Fruit fly (Drosophila melanogaster) ovary, adult (tissue): ENCODE measurements around the gene CG31869.

ENCODE experiments used
- CG17801 ChIP-seq: fragments of 200-800 bp; optimal IDR thresholded peaks from 2 replicates; lab custom pipeline; 2019; ENCODE audit warnings: missing biosample characterization, mild to moderate bottlenecking, missing genetic modification characterization, moderate library complexity; ENCODE audit not compliant: partially characterized antibody

Gene CG31869

dm6 chr2L:10800877-10801719 is at the start of gene CG31869:
CG31869 (minus strand) TSS chr2L:10801109.
- TF ChIP-seq CG17801 (GFP tag; lab: Kevin White, UChicago): no peak

dm6 chr2L:10850320-10850990 is 49.5 kb upstream of the CG31869 start, which contains the start of gene porin:
porin (minus strand) TSS chr2L:10850848.
- peak; percentile 37 for TF ChIP-seq CG17801 (GFP tag; lab: Kevin White, UChicago)

- peak; percentile 41 for TF ChIP-seq CG17801 (GFP tag; lab: Kevin White, UChicago)
Measured at dm6 chr2L:10849511-10850191, 48.7 kb upstream of the CG31869 start, which contains the start of gene SmydA-3. SmydA-3 (plus strand) TSS chr2L:10850141.

- TF ChIP-seq CG17801 (GFP tag; lab: Kevin White, UChicago): no peak
Measured at dm6 chr2L:10846944-10847343, 46.0 kb upstream of the CG31869 start, which contains the start of gene Porin2. Porin2 (minus strand) TSS chr2L:10847044.

dm6 chr2L:10845564-10845963 is 44.7 kb upstream of the CG31869 start, which contains the start of the genes CG17139 and CG17140:
CG17139 (minus strand) TSS chr2L:10845664.
CG17140 (minus strand) TSS chr2L:10845664.
- no peak for TF ChIP-seq CG17801 (GFP tag; lab: Kevin White, UChicago)

dm6 chr2L:10842326-10842725 is 41.4 kb upstream of the CG31869 start, which contains the start of gene CG6700:
CG6700 (minus strand) TSS chr2L:10842597.
- TF ChIP-seq CG17801 (GFP tag; lab: Kevin White, UChicago): peak; percentile 54

- TF ChIP-seq CG17801 (GFP tag; lab: Kevin White, UChicago): no peak
Measured at dm6 chr2L:10841619-10842018, 40.7 kb upstream of the CG31869 start.

- no peak for TF ChIP-seq CG17801 (GFP tag; lab: Kevin White, UChicago)
Measured at dm6 chr2L:10837491-10837890, 36.6 kb upstream of the CG31869 start, which contains the start of gene Nos. Nos (minus strand) TSS chr2L:10837511.

dm6 chr2L:10831590-10831989 is 30.7 kb upstream of the CG31869 start:
- no peak for TF ChIP-seq CG17801 (GFP tag; lab: Kevin White, UChicago)

dm6 chr2L:10822620-10823019 is 21.7 kb upstream of the CG31869 start:
- TF ChIP-seq CG17801 (GFP tag; lab: Kevin White, UChicago): no peak

- no peak for TF ChIP-seq CG17801 (GFP tag; lab: Kevin White, UChicago)
Measured at dm6 chr2L:10820405-10820804, 19.5 kb upstream of the CG31869 start, which contains the start of gene CG17134. CG17134 (plus strand) TSS chr2L:10820705.

- no peak for TF ChIP-seq CG17801 (GFP tag; lab: Kevin White, UChicago)
Measured at dm6 chr2L:10818807-10819206, 17.9 kb upstream of the CG31869 start, which contains the start of gene CG6508. CG6508 (plus strand) TSS chr2L:10819107.

dm6 chr2L:10801951-10802780 is 1.3 kb upstream of the CG31869 start:
- TF ChIP-seq CG17801 (GFP tag; lab: Kevin White, UChicago): peak; percentile 74

dm6 chr2L:10795731-10796130 is 5.2 kb downstream of the CG31869 start:
- no peak for TF ChIP-seq CG17801 (GFP tag; lab: Kevin White, UChicago)
